Fruit fly (Drosophila melanogaster): ENCODE data around the gene CG42578.

DNA sequence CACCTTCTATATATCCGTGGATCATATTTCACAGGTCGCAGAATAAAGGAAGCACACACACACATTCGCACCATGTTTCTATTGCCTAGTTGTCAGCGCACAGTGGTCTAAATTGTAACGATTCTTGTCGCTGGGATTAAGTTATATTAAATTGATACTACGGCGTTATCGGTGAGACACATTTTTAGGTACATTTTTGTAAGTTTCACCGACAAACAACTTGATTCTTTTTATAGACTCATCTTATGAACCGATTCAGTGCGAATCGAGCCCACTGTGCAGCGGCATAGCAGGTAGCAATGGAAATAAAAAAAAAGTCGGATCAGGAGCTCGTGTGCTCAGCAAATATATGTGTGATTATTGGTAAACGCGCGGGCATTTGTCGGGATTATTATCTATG, 34.2 kb downstream of the CG42578 start:
- TF ChIP-seq CG8478 (optimal IDR thresholded peaks at IDR 0.05) = no peak
- no peak for TF ChIP-seq CTCF (optimal IDR thresholded peaks at IDR 0.05)

Measured in S2 (cell line).